Fruit fly (Drosophila melanogaster): ENCODE measurements around the gene CG31274.

The CG31274 gene

DNA sequence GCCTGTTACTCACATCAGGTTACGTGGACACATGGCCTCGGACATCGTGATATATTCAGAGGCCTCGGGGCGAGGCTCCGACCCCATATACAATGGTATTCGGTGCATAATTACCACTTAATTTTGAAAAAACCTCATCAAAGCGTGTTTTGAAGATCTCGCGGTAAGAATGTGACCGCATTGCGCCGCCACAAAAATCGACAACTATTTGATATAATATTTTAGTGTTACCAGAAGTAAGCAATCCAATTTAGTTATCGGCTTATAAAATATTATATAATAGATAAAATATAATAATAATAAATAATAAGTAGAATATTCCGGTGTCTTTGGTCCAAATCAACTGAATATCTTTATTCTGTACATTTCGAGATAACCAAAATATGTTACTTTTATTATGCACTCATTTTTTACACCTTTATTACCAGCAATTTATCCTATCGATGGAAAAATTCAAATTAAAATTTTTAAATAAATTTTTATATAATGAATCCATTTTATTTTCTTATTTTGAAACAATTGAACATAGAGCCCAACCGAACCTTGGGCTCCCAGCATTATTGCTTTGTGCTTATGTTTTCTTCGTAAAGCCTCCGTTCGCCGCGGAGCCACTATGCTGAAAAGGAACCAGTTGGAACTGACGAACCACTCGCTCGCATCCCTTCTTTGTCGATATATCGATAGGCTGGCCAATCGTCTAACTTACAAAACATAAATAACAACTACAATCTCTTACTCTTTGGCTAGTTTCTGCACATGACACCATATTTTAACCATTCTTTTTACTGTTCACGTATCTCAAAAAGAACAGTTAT is 47.4 kb downstream of the CG31274 start, which contains the start of the genes CG18213 and Trm7-32 (continued):
- peak; percentile 62 for TF ChIP-seq gfzf (GFP tag; optimal IDR thresholded peaks at IDR 0.05)
- no peak for TF ChIP-seq CG31388 (GFP tag; optimal IDR thresholded peaks at IDR 0.05)
- peak; percentile 15 for TF ChIP-seq CG9876 (GFP tag; optimal IDR thresholded peaks at IDR 0.05)
- peak; percentile 87; the same call in 2 of the 3 replicates for TF ChIP-seq Opbp (GFP tag; IDR thresholded peaks at IDR 0.05; ENCODE audit: partially characterized antibody)
- TF ChIP-seq chif (GFP tag; optimal IDR thresholded peaks at IDR 0.05): no peak
- TF ChIP-seq mld (GFP tag; IDR thresholded peaks at IDR 0.05; ENCODE audit: partially characterized antibody): peak; percentile 80
- no peak for TF ChIP-seq CG11398 (GFP tag; optimal IDR thresholded peaks at IDR 0.05)
- no peak for TF ChIP-seq corto (GFP tag; optimal IDR thresholded peaks at IDR 0.05)
- TF ChIP-seq gem (tag; optimal IDR thresholded peaks at IDR 0.05): no peak
- TF ChIP-seq cg (GFP tag; optimal IDR thresholded peaks at IDR 0.05): no peak
- no peak for TF ChIP-seq CG10959 (GFP tag; IDR thresholded peaks at IDR 0.05)
- TF ChIP-seq CG4854 (GFP tag; optimal IDR thresholded peaks at IDR 0.05): no peak
- TF ChIP-seq CG42726 (GFP tag; IDR thresholded peaks at IDR 0.05; ENCODE audit: partially characterized antibody): peak; percentile 86; the same call in 1 of the 2 replicates
- TF ChIP-seq E2f2 (GFP tag; IDR thresholded peaks at IDR 0.05): peak; percentile 80
- TF ChIP-seq CG7372 (GFP tag; IDR thresholded peaks at IDR 0.05): peak; percentile 10; the same call in 1 of the 2 replicates
- TF ChIP-seq ranshi (GFP tag; IDR thresholded peaks at IDR 0.05): 0 out of 2 replicates have a peak, but pooled peaks have one; percentile 10
- TF ChIP-seq knrl (GFP tag; IDR thresholded peaks at IDR 0.05; ENCODE audit: partially characterized antibody): peak; percentile 84
- TF ChIP-seq CG7357 (GFP tag; IDR thresholded peaks at IDR 0.05): no peak
- TF ChIP-seq CG8765 (GFP tag; IDR thresholded peaks at IDR 0.05): no peak
- TF ChIP-seq dm (GFP tag; optimal IDR thresholded peaks at IDR 0.05): no peak
- TF ChIP-seq dysf (GFP tag; IDR thresholded peaks at IDR 0.05): no peak
- no peak for TF ChIP-seq sr (GFP tag; IDR thresholded peaks at IDR 0.05)
- TF ChIP-seq CG3281 (GFP tag; optimal IDR thresholded peaks at IDR 0.05): no peak
- no peak for TF ChIP-seq dati (GFP tag; IDR thresholded peaks at IDR 0.05)
- TF ChIP-seq otp (GFP tag; IDR thresholded peaks at IDR 0.05): no peak
- TF ChIP-seq lilli (GFP tag; optimal IDR thresholded peaks at IDR 0.05): peak; percentile 32
- peak; percentile 29 for TF ChIP-seq CHES-1-like (GFP tag; optimal IDR thresholded peaks at IDR 0.05)
- no peak; the same call in 2 of the 3 replicates for TF ChIP-seq Dbx (GFP tag; IDR thresholded peaks at IDR 0.05)
- no peak for TF ChIP-seq oc (tag; optimal IDR thresholded peaks at IDR 0.05)
- peak; percentile 4 for TF ChIP-seq CG33213 (GFP tag; optimal IDR thresholded peaks at IDR 0.05)
- peak; percentile 66 for TF ChIP-seq trem (tag; optimal IDR thresholded peaks at IDR 0.05)
- TF ChIP-seq CG2678 (tag; optimal IDR thresholded peaks at IDR 0.05): no peak
- TF ChIP-seq mam (GFP tag; optimal IDR thresholded peaks at IDR 0.05): peak; percentile 40
- no peak for TF ChIP-seq ftz-f1 (GFP tag; optimal IDR thresholded peaks at IDR 0.05)
- TF ChIP-seq B-H2 (GFP tag; optimal IDR thresholded peaks at IDR 0.05): no peak
- no peak for TF ChIP-seq Hr3 (GFP tag; optimal IDR thresholded peaks at IDR 0.05)
- TF ChIP-seq ttk (GFP tag; IDR thresholded peaks at IDR 0.05): no peak
- no peak for TF ChIP-seq gsb (GFP tag; IDR thresholded peaks at IDR 0.05)
- peak; percentile 23 for TF ChIP-seq CG12155 (GFP tag; optimal IDR thresholded peaks at IDR 0.05)
- TF ChIP-seq psq (GFP tag; optimal IDR thresholded peaks at IDR 0.05): no peak
- peak; percentile 18 for TF ChIP-seq CG13624 (GFP tag; optimal IDR thresholded peaks at IDR 0.05)
- TF ChIP-seq CG4707 (GFP tag; optimal IDR thresholded peaks at IDR 0.05): no peak
- no peak for TF ChIP-seq CG4617 (GFP tag; optimal IDR thresholded peaks at IDR 0.05; ENCODE audit: borderline replicate concordance)
- no peak for TF ChIP-seq ap (GFP tag; IDR thresholded peaks at IDR 0.05)
- no peak for TF ChIP-seq tgo (GFP tag; IDR thresholded peaks at IDR 0.05)
- TF ChIP-seq tll (GFP tag; optimal IDR thresholded peaks at IDR 0.05): no peak
- no peak for TF ChIP-seq Drgx (GFP tag; IDR thresholded peaks at IDR 0.05)
- TF ChIP-seq CG12104 (GFP tag; optimal IDR thresholded peaks at IDR 0.05): peak; percentile 9
- TF ChIP-seq Scr (GFP tag; IDR thresholded peaks at IDR 0.05; ENCODE audit: partially characterized antibody): peak; percentile 87
